Worm (Caenorhabditis elegans): ENCODE data around the gene marb-1.

ce11 chrIV:12192104-12192763 lies 16.6 kb downstream of the marb-1 start:
- TF ChIP-seq unc-39 (tag; optimal IDR thresholded peaks at IDR 0.05) (no peak), nhr-237 (tag; optimal IDR thresholded peaks at IDR 0.05) (no peak), nhr-76 (tag; optimal IDR thresholded peaks at IDR 0.05) (no peak), nhr-2 (tag; optimal IDR thresholded peaks at IDR 0.05) (peak; percentile 61), nhr-12 (tag; optimal IDR thresholded peaks at IDR 0.05) (no peak), hlh-1 (tag; optimal IDR thresholded peaks at IDR 0.05) (peak; percentile 86), blmp-1 (tag; optimal IDR thresholded peaks at IDR 0.05) (no peak), lin-13 (tag; optimal IDR thresholded peaks at IDR 0.05) (no peak), ztf-11 (tag; optimal IDR thresholded peaks at IDR 0.05) (no peak), ces-1 (GFP tag; optimal IDR thresholded peaks at IDR 0.05) (peak; percentile 40), flh-1 (GFP tag; optimal IDR thresholded peaks at IDR 0.05) (no peak), unc-62 (GFP tag; optimal IDR thresholded peaks at IDR 0.05) (peak; percentile 82), mab-5 (tag; optimal IDR thresholded peaks at IDR 0.05) (no peak)

Data from whole organism, mixed stage, embryonic.